Fruit fly (Drosophila melanogaster) Kc167 (cell line): ENCODE data around the gene CG2246.

Experiments used
- Sin3A ChIP-seq: fragments of >200 bp; optimal IDR thresholded peaks from 2 replicates; lab custom pipeline; 2018; ENCODE audit warnings: missing external identifiers
- psq ChIP-seq: fragments of >200 bp; optimal IDR thresholded peaks from 2 replicates; lab custom pipeline; 2017; ENCODE audit warnings: missing external identifiers
- ttk ChIP-seq: sonication (Bioruptor generic); optimal IDR thresholded peaks from 2 replicates; lab custom pipeline; 2017; ENCODE audit warnings: missing external identifiers

DNA sequence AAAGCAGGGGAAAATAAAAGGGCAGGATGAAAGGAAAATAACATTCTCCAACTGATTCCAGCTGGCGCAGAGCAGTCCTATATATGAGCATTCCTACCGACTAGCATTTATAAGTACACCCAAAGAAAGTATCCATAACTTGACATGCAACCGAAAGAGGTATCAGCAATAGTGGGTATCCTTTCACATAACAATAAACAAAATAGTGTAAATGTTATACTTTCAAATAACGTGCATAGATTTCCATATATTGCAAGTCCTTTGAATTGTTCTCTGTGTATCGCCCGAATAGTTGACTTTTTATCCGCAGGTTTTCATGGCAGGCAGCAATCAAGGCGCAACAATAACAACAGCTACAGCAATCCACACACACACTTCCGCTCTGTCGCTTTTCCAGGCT, 51.2 kb downstream of the CG2246 start:
- TF ChIP-seq ttk: no peak
- no peak for TF ChIP-seq Sin3A (lab: Kevin White, UChicago)
- TF ChIP-seq psq (lab: Kevin White, UChicago): no peak
